Fruit fly (Drosophila melanogaster): Measurements from ENCODE around the gene Pfdn1.
A peak's percentile ranks its signal among the peaks of the same experiment; 100 is the strongest.

The Pfdn1 gene

DNA sequence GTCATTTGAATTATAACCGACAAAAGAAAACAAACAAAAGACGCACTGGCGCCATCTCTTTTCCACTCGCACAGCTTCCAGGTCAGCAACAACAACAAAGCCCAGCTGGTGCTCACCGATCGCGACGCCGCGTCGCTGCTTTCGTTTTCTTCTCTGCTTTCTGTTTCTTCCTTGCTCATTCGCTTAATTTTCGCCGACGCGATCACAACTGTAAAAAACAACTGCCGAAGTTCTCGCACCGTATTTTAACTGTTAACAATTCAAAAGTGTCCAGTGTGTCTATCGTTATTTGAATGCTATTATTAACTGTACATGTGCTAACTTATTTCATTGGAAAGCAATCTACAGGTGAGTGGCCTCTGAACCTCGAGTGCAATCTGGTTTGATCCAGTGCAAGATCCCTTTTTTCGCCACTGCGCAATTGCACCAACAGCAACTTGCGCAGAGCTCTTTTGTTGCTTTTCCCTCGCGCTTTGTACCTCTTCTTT, 31.4 kb downstream of the Pfdn1 start, which contains the start of gene stai (continued):
- TF ChIP-seq CG4360 (GFP tag; IDR thresholded peaks at IDR 0.05) (peak; percentile 86), Dll (GFP tag; IDR thresholded peaks at IDR 0.05; ENCODE audit: partially characterized antibody) (0 out of 4 replicates have a peak, but pooled peaks have one; percentile 22), CG9727 (GFP tag; optimal IDR thresholded peaks at IDR 0.05) (no peak), nom (GFP tag; optimal IDR thresholded peaks at IDR 0.05) (peak; percentile 80), MBD-R2 (GFP tag; IDR thresholded peaks at IDR 0.05) (0 out of 2 replicates have a peak, but pooled peaks have one; percentile 12), Adf1 (GFP tag; IDR thresholded peaks at IDR 0.05) (peak; percentile 83), Aef1 (GFP tag; IDR thresholded peaks at IDR 0.05) (0 out of 3 replicates have a peak, but pooled peaks have one; percentile 13), chinmo (GFP tag; IDR thresholded peaks at IDR 0.05; ENCODE audit: partially characterized antibody) (0 out of 4 replicates have a peak, but pooled peaks have one; percentile 24), CG17328 (GFP tag; IDR thresholded peaks at IDR 0.05) (no peak), Sry-β (GFP tag; optimal IDR thresholded peaks at IDR 0.05) (no peak), CG10321 (GFP tag; IDR thresholded peaks at IDR 0.05) (peak; percentile 83), ab (GFP tag; optimal IDR thresholded peaks at IDR 0.05) (no peak), E2f2 (GFP tag; IDR thresholded peaks at IDR 0.05) (peak; percentile 34; the same call in 1 of the 2 replicates), ci (GFP tag; IDR thresholded peaks at IDR 0.05) (0 out of 3 replicates have a peak, but pooled peaks have one; percentile 24)

DNA sequence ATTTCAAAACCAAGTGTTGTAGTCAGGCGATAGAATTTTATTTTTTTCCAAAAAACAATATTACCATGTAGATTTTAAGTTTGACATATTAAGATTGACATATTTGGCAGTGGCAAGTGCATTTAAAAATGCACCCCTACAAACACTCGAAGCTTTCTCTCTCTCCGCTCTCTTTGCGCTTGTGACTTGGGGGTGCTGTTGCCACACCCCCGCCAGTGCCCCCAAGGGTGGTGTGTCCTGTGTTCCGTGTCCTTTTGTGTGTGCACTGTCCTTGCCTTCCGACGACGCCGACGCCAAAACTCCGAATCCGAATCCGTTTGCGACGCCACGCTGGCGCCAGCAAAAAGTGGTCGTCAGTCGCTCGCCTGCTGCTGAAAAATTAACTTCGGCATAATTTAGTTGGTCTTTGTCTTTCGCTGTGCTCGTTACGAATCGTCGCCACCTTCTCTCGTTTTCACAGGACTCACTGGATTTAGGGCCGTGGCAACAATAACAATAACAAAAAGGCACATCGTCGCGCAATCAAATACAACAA, 40.5 kb downstream of the Pfdn1 start:
- TF ChIP-seq Deaf1 (tag; optimal IDR thresholded peaks at IDR 0.05): peak; percentile 94
- no peak for TF ChIP-seq Nf-YC (tag; optimal IDR thresholded peaks at IDR 0.05)
- peak; percentile 8 for TF ChIP-seq sens (GFP tag)
- no peak for TF ChIP-seq dimm (GFP tag; IDR thresholded peaks at IDR 0.05)
- no peak for TF ChIP-seq CG3847 (GFP tag; IDR thresholded peaks at IDR 0.05)
- no peak for TF ChIP-seq tna (GFP tag; IDR thresholded peaks at IDR 0.05; ENCODE audit: partially characterized antibody)
- TF ChIP-seq CG9817 (tag; optimal IDR thresholded peaks at IDR 0.05): no peak
- no peak for TF ChIP-seq Optix (GFP tag; IDR thresholded peaks at IDR 0.05)
- no peak for TF ChIP-seq CG8089 (GFP tag; optimal IDR thresholded peaks at IDR 0.05)
- no peak for TF ChIP-seq disco-r (GFP tag; optimal IDR thresholded peaks at IDR 0.05)
- no peak for TF ChIP-seq dmrt99B (tag; optimal IDR thresholded peaks at IDR 0.05)
- no peak for TF ChIP-seq CG8290 (GFP tag; optimal IDR thresholded peaks at IDR 0.05)
- TF ChIP-seq CG8290 (tag; optimal IDR thresholded peaks at IDR 0.05): peak in 1 of 2 experiments; percentile 12
- peak; percentile 32 to 56 for TF ChIP-seq Trl (optimal IDR thresholded peaks at IDR 0.05)
- no peak for TF ChIP-seq Trl (GFP tag; optimal IDR thresholded peaks at IDR 0.05)
- TF ChIP-seq CG13894 (tag; optimal IDR thresholded peaks at IDR 0.05): peak; percentile 2
- no peak for TF ChIP-seq CG14965 (GFP tag; optimal IDR thresholded peaks at IDR 0.05; ENCODE audit: borderline replicate concordance)
- no peak for TF ChIP-seq GATAe (GFP tag; conservative IDR thresholded peaks at IDR 0.05)
- TF ChIP-seq CG11560 (tag; IDR thresholded peaks at IDR 0.05): no peak
- TF ChIP-seq caup (GFP tag; optimal IDR thresholded peaks at IDR 0.05; ENCODE audit: severe bottlenecking): no peak
- no peak for TF ChIP-seq Taf1 (GFP tag; IDR thresholded peaks at IDR 0.05)
- TF ChIP-seq Jarid2 (GFP tag; optimal IDR thresholded peaks at IDR 0.05): peak; percentile 38
- TF ChIP-seq wdn (GFP tag; IDR thresholded peaks at IDR 0.05): no peak
- no peak; the same call in 2 of the 3 replicates for TF ChIP-seq ci (GFP tag; IDR thresholded peaks at IDR 0.05)
- TF ChIP-seq ase (GFP tag; IDR thresholded peaks at IDR 0.05): no peak
- no peak for TF ChIP-seq Fer3 (tag; optimal IDR thresholded peaks at IDR 0.05)
- TF ChIP-seq ftz-f1 (GFP tag; optimal IDR thresholded peaks at IDR 0.05): no peak
- no peak for TF ChIP-seq CG10209 (GFP tag; optimal IDR thresholded peaks at IDR 0.05)
- 0 out of 2 replicates have a peak, but pooled peaks have one; percentile 9 for TF ChIP-seq CG42726 (GFP tag; IDR thresholded peaks at IDR 0.05; ENCODE audit: partially characterized antibody)
- no peak for TF ChIP-seq CG2889 (GFP tag; IDR thresholded peaks at IDR 0.05)
- peak; percentile 47; the same call in 1 of the 2 replicates for TF ChIP-seq Adf1 (GFP tag; IDR thresholded peaks at IDR 0.05)
- no peak for TF ChIP-seq cwo (GFP tag; optimal IDR thresholded peaks at IDR 0.05)
- no peak for TF ChIP-seq Dip3 (GFP tag; optimal IDR thresholded peaks at IDR 0.05)
- no peak for TF ChIP-seq ken (GFP tag; IDR thresholded peaks at IDR 0.05)
- TF ChIP-seq CG6683 (GFP tag; optimal IDR thresholded peaks at IDR 0.05): no peak
- TF ChIP-seq Abd-B (GFP tag; optimal IDR thresholded peaks at IDR 0.05): no peak
- no peak for TF ChIP-seq CG9437 (GFP tag; optimal IDR thresholded peaks at IDR 0.05)
- TF ChIP-seq chinmo (GFP tag; IDR thresholded peaks at IDR 0.05; ENCODE audit: partially characterized antibody): 0 out of 4 replicates have a peak, but pooled peaks have one; percentile 31

All from whole organism, embryonic.